Worm (Caenorhabditis elegans): ENCODE measurements around the gene sra-31.
"Not testable (repeated sequence)": the region's sequence is repeated elsewhere in the genome, so short reads cannot be mapped to it uniquely, and the experiment has no call there.

Gene sra-31

DNA sequence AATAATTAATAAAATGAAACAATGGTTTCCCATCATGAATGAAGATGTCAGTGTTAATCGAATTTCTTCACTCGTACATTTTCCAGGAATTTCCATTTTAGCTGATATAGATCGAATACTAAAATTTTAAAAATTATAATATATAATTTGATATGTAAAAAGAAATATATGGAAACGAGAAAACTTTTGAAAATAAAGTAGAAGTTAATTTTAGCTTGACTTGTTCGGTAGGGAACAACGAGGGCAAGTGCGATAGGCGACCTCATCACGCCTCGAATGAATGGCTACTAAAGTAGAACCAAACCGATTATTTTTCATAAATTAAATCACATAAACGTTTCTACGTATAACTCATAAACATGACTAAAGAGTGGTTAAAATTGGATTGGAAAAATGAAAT is at the start of gene sra-31:
Gene sra-31, minus strand, starts transcription at position 101 of the 400 bp plus-strand sequence.
- no peak for TF ChIP-seq unc-62 (GFP tag; optimal IDR thresholded peaks at IDR 0.05)

DNA sequence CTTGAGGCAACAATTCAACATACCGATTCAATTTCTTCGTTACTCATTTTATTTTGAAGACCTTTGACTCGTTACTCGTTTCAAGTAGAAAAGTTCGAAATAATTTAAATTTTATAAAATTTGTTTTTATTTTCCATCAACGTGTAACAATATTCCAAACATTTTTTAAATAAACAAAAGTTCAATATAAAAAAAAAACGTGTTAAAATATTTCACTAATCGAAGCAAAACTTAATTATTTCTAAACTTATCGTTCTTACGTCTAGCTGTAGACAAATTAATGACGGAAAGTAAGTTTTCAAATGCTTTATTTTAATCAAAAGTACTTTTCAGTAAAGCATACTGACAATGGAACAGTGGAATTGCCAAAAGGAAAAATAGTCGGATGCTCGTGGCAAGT is 48.9 kb upstream of the sra-31 start, which contains the start of the genes F54H5.5 and F54H5.2:
Gene F54H5.5, minus strand, starts transcription at position 101 of the 400 bp plus-strand sequence.
Gene F54H5.2, plus strand, starts transcription at position 303 of the 400 bp plus-strand sequence.
- TF ChIP-seq unc-62 (GFP tag; optimal IDR thresholded peaks at IDR 0.05), result not testable (repeated sequence)

DNA sequence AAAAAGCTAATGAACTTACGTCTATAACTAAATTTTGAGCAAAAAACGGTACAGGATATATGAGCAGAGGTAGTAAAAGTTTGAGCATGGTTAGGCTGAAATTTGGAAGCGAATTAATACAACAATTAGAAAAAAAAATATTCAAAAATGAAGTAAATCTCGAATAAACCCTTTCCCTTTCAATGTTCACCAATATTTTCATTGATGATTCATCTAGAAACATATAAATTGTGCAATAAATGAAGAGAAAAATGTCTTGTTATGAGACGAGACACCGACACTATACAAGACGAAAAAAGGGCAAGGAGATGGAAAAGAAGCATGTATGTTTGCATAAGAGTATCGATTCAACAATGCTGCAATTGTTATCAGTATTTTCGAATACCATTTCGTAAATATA is 47.0 kb upstream of the sra-31 start, which contains the start of gene F54H5.14:
Gene F54H5.14, minus strand, starts transcription at position 101 of the 400 bp plus-strand sequence.
- TF ChIP-seq unc-62 (GFP tag; optimal IDR thresholded peaks at IDR 0.05), result no peak

DNA sequence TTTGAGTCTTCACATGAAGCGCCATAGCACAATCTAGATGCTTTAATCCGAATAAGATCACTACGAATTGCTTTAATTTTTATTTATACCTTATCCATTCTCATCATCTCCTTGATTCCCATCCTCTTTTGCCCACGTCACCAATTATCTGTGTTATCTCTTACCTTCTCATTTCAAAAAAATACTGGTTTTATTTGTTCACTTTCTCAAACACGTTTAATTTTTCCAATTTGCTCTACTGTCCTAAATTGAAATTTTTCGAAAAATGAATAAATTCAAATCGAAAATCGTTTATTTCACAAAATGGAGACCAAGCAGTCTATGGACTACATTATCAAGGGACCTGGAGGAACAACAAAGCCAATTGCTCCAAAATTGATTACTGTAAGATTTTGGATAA is 43.6 kb upstream of the sra-31 start, which contains the start of gene F54H5.3:
Gene F54H5.3, plus strand, starts transcription at position 301 of the 400 bp plus-strand sequence.
- TF ChIP-seq unc-62 (GFP tag; optimal IDR thresholded peaks at IDR 0.05), result no peak

DNA sequence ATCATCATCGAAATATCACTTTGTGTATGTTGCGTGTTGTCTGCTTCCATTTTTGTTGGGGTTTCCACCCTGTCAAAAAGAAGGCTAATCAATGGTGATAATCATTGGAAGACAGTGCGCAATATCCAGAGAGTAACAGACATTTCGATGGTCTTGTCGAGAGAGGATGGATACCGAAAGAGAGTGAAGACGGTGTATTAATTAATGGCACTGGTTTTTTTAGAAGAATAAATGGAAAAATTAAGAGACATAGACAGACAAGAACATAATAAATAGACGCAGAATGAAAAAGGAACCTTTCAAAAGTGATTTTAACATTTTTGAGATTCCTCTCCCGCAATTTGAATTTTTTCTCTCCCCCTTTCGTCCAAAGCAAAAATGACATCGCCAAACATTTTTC is 40.7 kb upstream of the sra-31 start:
- TF ChIP-seq unc-62 (GFP tag; optimal IDR thresholded peaks at IDR 0.05), result no peak

DNA sequence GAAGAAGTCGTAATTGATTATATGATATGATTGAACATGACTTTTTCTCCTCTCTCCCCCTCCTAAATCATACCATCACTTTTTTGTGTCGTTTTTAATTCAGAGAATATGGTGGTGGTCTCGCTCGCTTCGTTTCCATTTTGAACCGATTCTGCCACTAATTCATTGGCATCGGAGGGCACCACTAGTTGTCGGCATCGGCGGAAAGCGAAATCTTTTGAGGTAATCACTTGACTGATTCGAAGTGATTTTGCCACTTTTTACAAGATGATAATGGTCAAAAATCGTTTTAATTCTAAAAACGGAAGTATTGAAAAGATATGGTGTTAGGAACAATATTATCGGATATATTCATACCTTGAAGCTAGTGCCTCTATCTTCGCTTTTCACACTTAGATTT is 38.5 kb upstream of the sra-31 start, which contains the start of gene klf-3:
Gene klf-3, plus strand, starts transcription at position 109 of the 400 bp plus-strand sequence.
- no peak for TF ChIP-seq unc-62 (GFP tag; optimal IDR thresholded peaks at IDR 0.05)

DNA sequence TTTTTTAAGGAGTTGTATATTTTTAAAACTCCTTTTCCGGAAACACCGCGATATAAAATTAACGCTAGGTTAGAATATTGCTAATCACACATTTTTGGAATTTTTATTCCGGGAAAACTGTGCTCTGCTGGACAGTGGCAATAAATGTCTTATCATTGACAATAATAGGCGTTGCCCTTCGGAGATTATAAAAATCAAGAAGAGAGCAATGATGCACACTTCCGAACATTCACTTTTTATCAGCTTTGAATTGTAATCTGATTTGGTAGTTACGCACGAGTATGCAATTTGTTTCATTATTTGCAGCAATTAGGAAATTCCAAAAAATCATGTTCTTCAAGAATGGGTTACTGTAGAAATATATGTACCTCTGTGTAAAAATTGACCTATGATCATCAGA is 37.9 kb upstream of the sra-31 start:
- no peak for TF ChIP-seq unc-62 (GFP tag; optimal IDR thresholded peaks at IDR 0.05)

DNA sequence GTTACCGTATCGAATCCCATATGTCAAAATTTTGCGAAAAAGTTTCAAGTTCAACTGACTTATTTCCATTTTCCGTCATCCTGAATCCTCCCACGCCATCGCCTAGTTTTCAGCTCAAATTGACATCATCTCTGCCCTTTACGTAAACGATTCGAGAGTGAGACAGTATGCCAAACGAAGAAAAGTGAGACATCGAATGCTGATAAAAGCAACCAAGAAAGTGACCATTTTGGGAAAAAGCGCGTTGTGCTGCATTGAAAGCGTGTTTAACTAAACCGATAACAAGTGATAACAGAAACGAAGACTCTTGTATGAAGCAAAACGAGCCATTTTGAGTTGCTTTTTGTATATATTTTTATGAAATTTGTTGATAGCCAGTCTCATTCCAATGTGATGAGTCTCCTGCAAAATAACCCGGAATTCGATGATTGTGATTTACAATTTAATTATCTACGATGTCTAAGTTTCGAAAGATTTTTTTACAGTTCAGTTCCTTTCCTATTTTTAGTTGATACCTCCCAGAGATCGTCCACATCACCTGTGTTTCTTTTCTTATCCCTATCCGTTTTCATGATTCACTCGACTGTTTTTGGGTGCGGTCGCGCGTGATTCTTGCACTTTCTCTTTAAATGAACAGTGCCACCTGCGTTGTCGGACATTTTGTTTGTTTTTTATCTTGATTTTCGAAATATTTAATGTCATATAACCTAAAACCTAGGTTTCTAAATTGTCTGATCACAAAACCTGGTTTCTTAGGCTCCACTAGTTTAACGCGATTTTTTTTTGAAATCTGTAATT is 37.2 kb upstream of the sra-31 start:
- TF ChIP-seq unc-62 (GFP tag; optimal IDR thresholded peaks at IDR 0.05), result no peak

DNA sequence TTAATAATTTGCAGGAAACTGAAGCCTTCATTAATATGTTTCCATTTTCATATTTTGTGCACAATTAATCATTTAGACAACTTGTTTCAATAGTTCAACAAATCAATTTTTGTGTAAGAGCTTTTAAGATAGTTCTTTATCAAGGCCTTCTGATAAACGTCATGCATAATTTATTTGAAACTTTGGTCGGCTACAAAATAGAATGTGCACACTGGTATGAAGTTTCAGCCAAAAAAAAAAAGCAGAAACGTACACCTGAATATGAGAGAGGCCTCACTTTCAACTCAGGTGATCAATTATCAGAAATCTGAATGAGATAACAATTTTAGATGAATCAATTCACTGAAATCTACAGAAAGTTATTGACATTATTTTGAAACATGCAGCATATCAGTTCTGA is 36.2 kb upstream of the sra-31 start:
- TF ChIP-seq unc-62 (GFP tag; optimal IDR thresholded peaks at IDR 0.05), result no peak

DNA sequence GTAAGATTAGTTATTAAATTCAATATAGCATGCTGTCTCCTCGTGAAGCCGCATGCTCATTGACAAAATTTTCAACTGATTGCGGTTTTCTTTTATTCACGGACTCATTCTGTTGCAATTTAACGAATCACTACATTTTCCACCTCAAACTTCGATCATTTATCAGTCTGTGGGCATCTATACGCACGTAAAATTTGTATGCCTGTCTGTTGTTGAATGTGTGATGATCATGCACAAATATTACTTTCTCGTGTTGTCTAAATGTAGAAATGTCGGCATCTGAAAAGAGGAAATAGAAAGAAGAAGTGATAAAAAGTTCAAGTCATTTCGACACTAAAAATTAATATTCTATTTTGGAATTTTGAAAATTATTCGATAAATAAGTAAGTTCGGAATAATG is 34.3 kb upstream of the sra-31 start:
- no peak for TF ChIP-seq unc-62 (GFP tag; optimal IDR thresholded peaks at IDR 0.05)

DNA sequence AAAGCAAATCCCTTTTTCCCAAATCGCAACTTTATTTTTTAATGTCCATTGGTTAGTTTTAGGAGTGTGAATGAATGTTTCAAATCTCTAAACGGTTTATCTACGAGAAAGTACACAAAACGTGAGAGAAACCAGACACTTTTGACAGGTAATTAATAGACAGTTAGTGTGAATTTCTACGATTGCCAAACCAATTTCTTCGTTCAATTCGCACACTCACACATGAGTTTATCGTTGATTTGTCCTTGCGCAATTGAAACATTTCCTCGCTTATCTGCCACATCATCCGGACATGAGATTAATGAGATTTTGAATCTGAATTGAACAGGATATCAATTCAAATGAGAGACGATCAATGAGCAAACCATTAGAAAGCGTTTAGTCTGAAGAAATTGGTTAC is 32.0 kb upstream of the sra-31 start:
- no peak for TF ChIP-seq unc-62 (GFP tag; optimal IDR thresholded peaks at IDR 0.05)

DNA sequence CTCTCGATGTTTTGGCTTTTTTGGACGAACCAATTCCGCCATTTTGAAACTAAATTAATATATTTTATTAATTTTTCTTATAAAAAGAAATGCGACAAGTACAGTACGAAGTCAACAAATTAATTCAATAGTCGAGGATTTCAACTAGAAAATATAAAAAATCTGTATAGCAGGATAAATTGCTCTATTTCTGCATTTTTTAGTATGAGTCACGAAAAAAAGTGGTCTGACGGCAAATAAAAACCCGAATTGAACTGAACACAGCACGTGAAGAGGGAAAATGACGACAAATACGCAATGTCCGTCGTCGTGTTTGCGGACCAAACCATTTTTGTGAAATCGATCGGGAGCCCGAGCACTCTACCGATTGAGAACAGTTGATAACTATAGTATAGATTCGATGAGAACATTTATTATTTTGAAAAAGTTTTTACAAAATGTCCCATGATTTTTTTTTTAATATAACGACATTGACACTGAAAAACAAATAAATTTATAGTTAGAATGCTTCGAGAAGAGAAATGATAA is 31.1 kb upstream of the sra-31 start, which contains the start of gene epg-5:
Gene epg-5, minus strand, starts transcription at position 51 of the 528 bp plus-strand sequence.
- TF ChIP-seq unc-62 (GFP tag; optimal IDR thresholded peaks at IDR 0.05), result no peak

DNA sequence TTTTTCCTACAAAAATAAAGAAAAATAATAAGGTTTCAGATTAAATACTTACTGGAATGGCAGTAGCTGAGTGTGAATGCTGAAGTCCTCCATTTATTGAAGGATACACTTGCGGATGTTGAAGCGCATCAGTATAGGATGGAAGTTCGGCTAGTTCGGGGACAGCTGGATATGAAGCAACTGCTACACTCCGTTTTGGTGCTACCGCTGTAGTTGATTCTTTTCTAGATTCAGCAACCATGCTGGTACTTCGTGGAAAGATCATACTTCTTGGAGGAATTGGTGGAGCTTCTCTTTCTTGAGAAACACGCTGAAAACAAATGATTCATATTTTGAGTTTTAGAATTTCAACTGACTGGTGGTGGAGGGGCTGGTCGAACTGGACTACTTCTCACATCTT is 30.3 kb upstream of the sra-31 start:
- no peak for TF ChIP-seq unc-62 (GFP tag; optimal IDR thresholded peaks at IDR 0.05)

DNA sequence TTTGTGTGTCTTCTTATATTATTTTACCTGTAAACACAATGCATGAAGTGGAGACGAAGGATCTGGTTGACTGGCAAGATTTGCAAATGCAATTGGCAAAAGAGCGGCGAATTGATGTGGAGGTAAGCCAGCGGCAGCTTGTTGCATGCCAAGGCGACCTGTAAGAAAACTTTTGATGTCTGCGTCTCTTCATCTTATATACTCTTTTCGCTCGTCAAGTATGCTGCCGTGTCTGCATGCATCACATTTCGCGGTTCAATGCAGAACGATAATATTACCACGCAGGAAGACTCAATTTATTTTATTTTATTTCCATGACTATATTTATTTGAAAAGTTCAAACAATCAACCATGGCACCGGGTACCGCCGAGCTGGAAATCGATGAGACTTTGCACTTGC is 22.7 kb upstream of the sra-31 start, which contains the start of gene vps-33.2:
Gene vps-33.2, plus strand, starts transcription at position 244 of the 400 bp plus-strand sequence.
- no peak for TF ChIP-seq unc-62 (GFP tag; optimal IDR thresholded peaks at IDR 0.05)

DNA sequence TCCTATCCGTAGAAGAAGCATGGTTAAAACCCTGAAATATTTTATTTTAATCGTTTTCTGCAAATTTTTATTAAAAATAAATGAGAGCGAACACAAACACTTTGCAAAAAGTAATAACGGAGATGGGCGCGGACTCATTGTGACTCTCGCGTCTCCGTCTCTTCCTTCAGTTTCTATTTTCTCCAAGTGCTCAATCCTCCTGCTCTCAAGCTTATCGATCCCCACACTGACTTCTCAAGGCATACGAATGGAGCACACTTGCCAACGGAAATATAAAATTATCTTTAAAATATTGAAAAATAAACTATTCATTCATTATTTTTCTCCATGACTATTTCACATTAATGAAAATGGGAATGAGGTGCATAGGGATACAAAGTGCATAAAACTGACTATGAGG is 19.8 kb upstream of the sra-31 start, which contains the start of gene dnj-8:
Gene dnj-8, minus strand, starts transcription at position 31 of the 400 bp plus-strand sequence.
- no peak for TF ChIP-seq unc-62 (GFP tag; optimal IDR thresholded peaks at IDR 0.05)

DNA sequence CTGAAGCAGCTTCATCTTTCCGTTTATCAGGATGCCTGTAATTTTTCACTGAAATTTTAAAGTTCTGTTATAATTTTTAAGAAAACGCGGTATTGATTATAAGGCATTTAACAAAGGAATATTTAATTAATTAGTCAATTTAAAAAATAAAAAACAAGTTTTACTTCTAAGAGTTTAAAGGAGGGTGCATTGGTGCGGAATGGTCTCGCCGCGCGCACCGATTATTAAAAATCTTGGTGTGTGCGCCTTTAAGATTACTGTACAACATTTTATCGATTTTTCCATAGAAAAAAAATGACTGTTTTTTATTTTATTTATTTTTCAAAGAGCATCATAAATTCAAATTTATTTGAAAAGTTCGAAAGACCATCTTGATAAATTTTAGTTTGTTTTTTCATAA is 19.2 kb upstream of the sra-31 start:
- no peak for TF ChIP-seq unc-62 (GFP tag; optimal IDR thresholded peaks at IDR 0.05)

DNA sequence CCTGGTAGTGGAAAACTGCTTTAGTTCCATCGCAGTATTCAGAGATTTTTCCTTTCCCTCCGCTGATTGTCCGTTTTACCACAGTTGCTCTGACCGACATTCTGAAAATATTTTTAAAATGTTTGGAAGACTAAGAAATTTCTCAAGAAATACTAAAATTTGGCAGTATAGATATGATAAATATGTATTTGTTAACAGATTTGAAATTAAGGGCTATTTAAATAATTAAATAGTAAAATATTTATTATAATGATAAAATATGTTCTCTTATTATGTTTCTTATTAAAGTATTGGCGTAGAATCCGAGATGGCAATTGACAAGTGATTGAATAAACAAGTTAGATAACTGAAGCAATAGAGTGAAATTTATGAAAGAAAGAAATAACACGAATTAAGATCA is 15.9 kb upstream of the sra-31 start, which contains the start of gene aipr-1:
Gene aipr-1, minus strand, starts transcription at position 101 of the 400 bp plus-strand sequence.
- TF ChIP-seq unc-62 (GFP tag; optimal IDR thresholded peaks at IDR 0.05), result no peak

Measured in whole organism, dauer.